Worm (Caenorhabditis elegans) whole organism, young adult: Measurements from ENCODE around the gene Y67D2.2.

Experiments used
- B0336.3 ChIP-seq: fragments of 200-800 bp; sonication (Bioruptor generic); IDR thresholded peaks from 2 replicates; pipeline ENCODE4 v1.3.6; 2022; ENCODE audit warnings: missing genetic modification characterization, missing compliant biosample characterization
- F23B12.7 ChIP-seq: sonication (generic microtip); optimal IDR thresholded peaks from 2 replicates; lab custom pipeline; 2017; ENCODE audit warnings: missing genetic modification characterization, mild to moderate bottlenecking, missing compliant biosample characterization, antibody characterized with exemption, moderate library complexity; ENCODE audit not compliant: insufficient read depth
- F57A8.1 ChIP-seq: fragments of 200-800 bp; sonication (Bioruptor generic); optimal IDR thresholded peaks from 2 replicates; lab custom pipeline; 2018; ENCODE audit warnings: mild to moderate bottlenecking, missing genetic modification characterization, moderate library complexity, missing compliant biosample characterization
- K12H6.12 ChIP-seq: fragments of 200-800 bp; sonication (Bioruptor generic); optimal IDR thresholded peaks from 2 replicates; lab custom pipeline; 2018; ENCODE audit warnings: mild to moderate bottlenecking, missing genetic modification characterization, missing compliant biosample characterization
- T26A5.8 ChIP-seq: sonication (generic microtip); optimal IDR thresholded peaks from 2 replicates; lab custom pipeline; 2016; ENCODE audit warnings: missing genetic modification characterization, missing compliant biosample characterization
- Y53G8AR.9 ChIP-seq: fragments of 200-800 bp; sonication (Bioruptor generic); conservative IDR thresholded peaks from 2 replicates; pipeline ENCODE4 v1.3.6; 2022; ENCODE audit warnings: missing genetic modification reagents, missing genetic modification characterization, missing compliant biosample characterization
- Y95B8A.8 ChIP-seq: fragments of 200-800 bp; sonication (Bioruptor generic); IDR thresholded peaks from 2 replicates; pipeline ENCODE4 v1.3.6; 2022; ENCODE audit warnings: missing genetic modification reagents, missing genetic modification characterization, missing compliant biosample characterization
- ama-1 ChIP-seq, 3 experiments: fragments of 150-350 bp in 1 of 3; sonication (generic microtip) in 2 of 3; optimal IDR thresholded peaks; 2 replicates each; lab custom pipeline; 2014 to 2018; ENCODE audit warnings: missing biosample characterization in 2 of 3, missing genetic modification characterization in 2 of 3, missing genetic modification reagents in 2 of 3
- athp-1 ChIP-seq: sonication (generic microtip); optimal IDR thresholded peaks from 2 replicates; lab custom pipeline; 2017; ENCODE audit warnings: mild to moderate bottlenecking, missing genetic modification characterization, missing compliant biosample characterization
- attf-3 ChIP-seq: fragments of 200-800 bp; sonication (Bioruptor generic); conservative IDR thresholded peaks from 2 replicates; pipeline ENCODE4 v1.3.6; 2022; ENCODE audit warnings: missing genetic modification reagents, missing genetic modification characterization, missing compliant biosample characterization
- attf-5 ChIP-seq: fragments of 200-800 bp; sonication (Bioruptor generic); optimal IDR thresholded peaks from 2 replicates; lab custom pipeline; 2018; ENCODE audit warnings: mild to moderate bottlenecking, missing genetic modification characterization, missing compliant biosample characterization
- bed-2 ChIP-seq: fragments of 200-800 bp; sonication (Bioruptor generic); IDR thresholded peaks from 2 replicates; pipeline ENCODE4 v1.3.6; 2022; ENCODE audit warnings: missing genetic modification reagents, missing genetic modification characterization, missing compliant biosample characterization
- ccch-3 ChIP-seq: fragments of 200-800 bp; sonication (Bioruptor generic); optimal IDR thresholded peaks from 2 replicates; lab custom pipeline; 2018; ENCODE audit warnings: mild to moderate bottlenecking, missing genetic modification characterization, missing compliant biosample characterization
- cebp-1 ChIP-seq, 2 experiments: fragments of 200-800 bp in 1 of 2; sonication (Bioruptor generic) in 1 of 2; sonication (generic microtip) in 1 of 2; IDR thresholded peaks in 1 of 2; optimal IDR thresholded peaks in 1 of 2; 2 replicates each; pipeline versions ENCODE4 v1.3.6 to Lab custom; 2017 to 2022; ENCODE audit warnings: missing compliant biosample characterization in 2 of 2, missing genetic modification characterization in 2 of 2, mild to moderate bottlenecking in 1 of 2, missing genetic modification reagents in 1 of 2, moderate library complexity in 1 of 2
- cebp-2 ChIP-seq: fragments of 200-800 bp; sonication (Bioruptor generic); IDR thresholded peaks from 2 replicates; pipeline ENCODE4 v1.3.6; 2022; ENCODE audit warnings: missing genetic modification characterization, missing compliant biosample characterization
- ceh-27 ChIP-seq: fragments of 200-800 bp; sonication (Bioruptor generic); optimal IDR thresholded peaks from 2 replicates; lab custom pipeline; 2018; ENCODE audit warnings: mild to moderate bottlenecking, missing genetic modification characterization, moderate library complexity, missing compliant biosample characterization
- ceh-40 ChIP-seq: fragments of 200-800 bp; sonication (Bioruptor generic); IDR thresholded peaks from 2 replicates; pipeline ENCODE4 v1.3.6; 2022; ENCODE audit warnings: missing genetic modification characterization, missing compliant biosample characterization
- ceh-79 ChIP-seq: sonication (generic microtip); optimal IDR thresholded peaks from 2 replicates; lab custom pipeline; 2017; ENCODE audit warnings: mild to moderate bottlenecking, missing genetic modification characterization, missing compliant biosample characterization
- dpff-1 ChIP-seq: sonication (generic microtip); optimal IDR thresholded peaks from 2 replicates; lab custom pipeline; 2017; ENCODE audit warnings: mild to moderate bottlenecking, missing genetic modification characterization, missing compliant biosample characterization
- egl-18 ChIP-seq: fragments of 200-800 bp; sonication (Bioruptor generic); IDR thresholded peaks from 2 replicates; pipeline ENCODE4 v1.3.6; 2022; ENCODE audit warnings: missing genetic modification reagents, missing genetic modification characterization, missing compliant biosample characterization
- egl-44 ChIP-seq: fragments of 200-800 bp; sonication (Bioruptor generic); IDR thresholded peaks from 2 replicates; pipeline ENCODE4 v1.3.6; 2022; ENCODE audit warnings: missing genetic modification reagents, missing genetic modification characterization, missing compliant biosample characterization
- egrh-3 ChIP-seq: fragments of 200-800 bp; sonication (Bioruptor generic); IDR thresholded peaks from 2 replicates; pipeline ENCODE4 v1.3.6; 2022; ENCODE audit warnings: missing genetic modification reagents, missing genetic modification characterization, missing compliant biosample characterization
- him-1 ChIP-seq: sonication (generic microtip); optimal IDR thresholded peaks from 2 replicates; lab custom pipeline; 2016; ENCODE audit warnings: missing genotype, missing genetic modification reagents, missing genetic modification characterization, missing compliant biosample characterization
- hlh-26 ChIP-seq: fragments of 200-800 bp; sonication (Bioruptor generic); conservative IDR thresholded peaks from 2 replicates; pipeline ENCODE4 v1.3.6; 2022; ENCODE audit warnings: missing genetic modification reagents, missing genetic modification characterization, missing compliant biosample characterization
- hmg-1.2 ChIP-seq: fragments of 200-800 bp; sonication (Bioruptor generic); IDR thresholded peaks from 2 replicates; pipeline ENCODE4 v1.3.6; 2022; ENCODE audit warnings: missing genetic modification reagents, missing genetic modification characterization, missing compliant biosample characterization
- hrde-1 ChIP-seq: sonication (generic microtip); optimal IDR thresholded peaks from 2 replicates; lab custom pipeline; 2016; ENCODE audit warnings: missing genetic modification characterization, mild to moderate bottlenecking, missing compliant biosample characterization, moderate library complexity, missing genotype, missing genetic modification reagents, borderline replicate concordance
- lin-40 ChIP-seq: sonication (generic microtip); optimal IDR thresholded peaks from 2 replicates; lab custom pipeline; 2016; ENCODE audit warnings: missing genetic modification characterization, mild to moderate bottlenecking, missing compliant biosample characterization, missing genotype, missing genetic modification reagents
- lin-54 ChIP-seq: fragments of 200-800 bp; sonication (Bioruptor generic); optimal IDR thresholded peaks from 2 replicates; lab custom pipeline; 2018; ENCODE audit warnings: mild to moderate bottlenecking, missing genetic modification characterization, missing compliant biosample characterization
- lir-1 ChIP-seq: fragments of 200-800 bp; sonication (Bioruptor generic); conservative IDR thresholded peaks from 2 replicates; pipeline ENCODE4 v1.3.6; 2022; ENCODE audit warnings: missing genetic modification reagents, missing genetic modification characterization, missing compliant biosample characterization
- madf-10 ChIP-seq: sonication (generic microtip); optimal IDR thresholded peaks from 2 replicates; lab custom pipeline; 2016; ENCODE audit warnings: mild to moderate bottlenecking, missing genetic modification characterization, missing compliant biosample characterization
- mel-28 ChIP-seq: sonication (generic microtip); optimal IDR thresholded peaks from 2 replicates; lab custom pipeline; 2016; ENCODE audit warnings: borderline replicate concordance, mild to moderate bottlenecking, missing genetic modification characterization, missing compliant biosample characterization
- mes-4 ChIP-seq: sonication (generic microtip); optimal IDR thresholded peaks from 2 replicates; lab custom pipeline; 2016; ENCODE audit warnings: missing genotype, missing genetic modification characterization, missing compliant biosample characterization
- nhr-27 ChIP-seq: fragments of 200-800 bp; sonication (Bioruptor generic); optimal IDR thresholded peaks from 2 replicates; lab custom pipeline; 2018; ENCODE audit warnings: mild to moderate bottlenecking, missing genetic modification characterization, moderate library complexity, missing compliant biosample characterization
- nhr-80 ChIP-seq: sonication (generic microtip); optimal IDR thresholded peaks from 2 replicates; lab custom pipeline; 2016; ENCODE audit warnings: missing genetic modification characterization, missing compliant biosample characterization
- pbrm-1 ChIP-seq: fragments of 200-800 bp; sonication (Bioruptor generic); IDR thresholded peaks from 2 replicates; pipeline ENCODE4 v1.3.6; 2022; ENCODE audit warnings: missing genetic modification reagents, missing genetic modification characterization, missing compliant biosample characterization
- snpc-1.1 ChIP-seq: sonication (generic microtip); optimal IDR thresholded peaks from 2 replicates; lab custom pipeline; 2017; ENCODE audit warnings: missing genetic modification characterization, mild to moderate bottlenecking, missing compliant biosample characterization, antibody characterized with exemption, moderate library complexity, missing genotype, missing genetic modification reagents; ENCODE audit not compliant: insufficient read depth
- snpc-1.3 ChIP-seq: sonication (generic microtip); optimal IDR thresholded peaks from 2 replicates; lab custom pipeline; 2017; ENCODE audit warnings: missing genetic modification characterization, mild to moderate bottlenecking, missing compliant biosample characterization, antibody characterized with exemption, moderate library complexity, missing genotype, missing genetic modification reagents; ENCODE audit not compliant: insufficient read depth
- snpc-3.4 ChIP-seq: sonication (generic microtip); optimal IDR thresholded peaks from 2 replicates; lab custom pipeline; 2017; ENCODE audit warnings: missing genetic modification characterization, mild to moderate bottlenecking, missing compliant biosample characterization, antibody characterized with exemption, moderate library complexity, missing genotype, missing genetic modification reagents
- somi-1 ChIP-seq: fragments of 200-800 bp; sonication (Bioruptor generic); optimal IDR thresholded peaks from 2 replicates; lab custom pipeline; 2018; ENCODE audit warnings: mild to moderate bottlenecking, missing genetic modification characterization, missing compliant biosample characterization
- sptf-2 ChIP-seq: fragments of 200-800 bp; sonication (Bioruptor generic); optimal IDR thresholded peaks from 2 replicates; lab custom pipeline; 2018; ENCODE audit warnings: mild to moderate bottlenecking, missing genetic modification characterization, missing compliant biosample characterization
- tbp1 ChIP-seq: fragments of 200-800 bp; sonication (Bioruptor generic); optimal IDR thresholded peaks from 2 replicates; lab custom pipeline; 2018; ENCODE audit warnings: mild to moderate bottlenecking, missing genetic modification characterization, missing compliant biosample characterization
- xnd-1 ChIP-seq: sonication (generic microtip); optimal IDR thresholded peaks from 2 replicates; lab custom pipeline; 2016; ENCODE audit warnings: missing genotype, missing genetic modification reagents, missing genetic modification characterization, missing compliant biosample characterization
- zfh-2 ChIP-seq: fragments of 200-800 bp; sonication (Bioruptor generic); conservative IDR thresholded peaks from 2 replicates; pipeline ENCODE4 v1.3.6; 2022; ENCODE audit warnings: missing genetic modification reagents, missing genetic modification characterization, missing compliant biosample characterization
- zim-3 ChIP-seq: sonication (generic microtip); optimal IDR thresholded peaks from 2 replicates; lab custom pipeline; 2017; ENCODE audit warnings: mild to moderate bottlenecking, missing genetic modification characterization, moderate library complexity, missing compliant biosample characterization
- ztf-18 ChIP-seq: sonication (generic microtip); optimal IDR thresholded peaks from 2 replicates; lab custom pipeline; 2016; ENCODE audit warnings: missing genotype, mild to moderate bottlenecking, missing genetic modification characterization, missing compliant biosample characterization

The Y67D2.2 gene

DNA sequence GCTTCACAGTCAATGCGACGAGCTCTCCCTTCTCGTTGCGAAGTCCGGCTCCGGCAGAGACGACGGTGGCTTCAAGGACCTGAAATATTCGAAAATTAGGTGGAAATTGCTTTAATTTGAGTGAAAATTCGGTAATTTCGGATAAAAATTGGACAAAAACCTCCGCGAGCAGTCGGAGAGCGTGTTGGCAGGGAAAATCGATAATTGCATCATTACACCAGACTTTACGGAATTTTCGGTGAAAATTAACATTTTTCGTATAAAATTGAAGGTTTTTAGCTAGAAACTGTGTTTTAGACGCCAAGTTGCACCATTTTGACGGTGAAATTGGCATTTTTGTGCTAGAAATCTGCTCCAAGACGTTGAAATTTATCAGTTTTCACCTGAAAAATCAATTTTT lies 59.7 kb downstream of the Y67D2.2 start:
- TF ChIP-seq cebp-2 (GFP tag; lab: Robert Waterston, UW), result no peak

DNA sequence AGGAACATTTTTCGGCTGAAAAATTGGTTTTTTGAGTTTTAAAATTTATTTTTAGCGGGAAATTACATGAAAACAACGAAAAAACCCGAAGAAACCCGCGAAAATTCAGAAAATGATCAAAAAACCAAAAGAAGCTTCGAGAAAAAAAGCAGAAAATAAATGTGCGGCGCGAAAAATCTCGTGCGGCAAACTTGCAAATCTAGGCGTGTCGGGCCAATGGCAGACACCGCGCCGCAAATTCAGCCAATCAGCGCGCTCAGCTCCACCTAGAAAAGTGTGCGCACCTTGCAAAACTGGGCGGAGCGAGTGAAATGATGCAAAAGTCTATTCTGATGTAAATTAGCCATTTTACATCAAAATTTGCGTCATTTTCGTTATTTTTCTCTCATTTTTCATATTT lies 60.3 kb downstream of the Y67D2.2 start, which contains the start of gene Y22D7AL.10:
Gene Y22D7AL.10 (minus strand): TSS at position 15 of the 400 bp plus-strand sequence.
- no peak for TF ChIP-seq hlh-26
- TF ChIP-seq egl-18, result peak; percentile 90
- peak; percentile 86 for TF ChIP-seq attf-3 (GFP tag; lab: Robert Waterston, UW)
- TF ChIP-seq ztf-18 (tag; lab: Kevin White, UChicago), result peak; percentile 77
- TF ChIP-seq xnd-1, result peak; percentile 93
- peak; percentile 98 for TF ChIP-seq ceh-27 (GFP tag; lab: Kevin White, UChicago)
- peak; percentile 98 for TF ChIP-seq lin-54 (GFP tag; lab: Kevin White, UChicago)
- TF ChIP-seq mel-28 (tag; lab: Kevin White, UChicago), result peak; percentile 87
- TF ChIP-seq somi-1, result peak; percentile 96
- peak; percentile 56 for TF ChIP-seq mes-4 (tag; lab: Kevin White, UChicago)
- peak; percentile 96 for TF ChIP-seq snpc-3.4 (tag; lab: Kevin White, UChicago)
- peak; percentile 66 for TF ChIP-seq snpc-1.1 (tag; lab: Kevin White, UChicago)
- TF ChIP-seq attf-5 (GFP tag; lab: Kevin White, UChicago), result peak; percentile 95
- TF ChIP-seq hmg-1.2 (GFP tag; lab: Robert Waterston, UW), result peak; percentile 88
- peak; percentile 85 for TF ChIP-seq nhr-80
- peak; percentile 73 for TF ChIP-seq T26A5.8
- 0 out of 2 replicates have a peak, but pooled peaks have one; percentile 44 for TF ChIP-seq ceh-40 (GFP tag; lab: Robert Waterston, UW)
- TF ChIP-seq ceh-79 (tag; lab: Kevin White, UChicago), result peak; percentile 95
- peak; percentile 100 for TF ChIP-seq B0336.3 (GFP tag; lab: Robert Waterston, UW)
- peak; percentile 93 for TF ChIP-seq egl-44 (GFP tag; lab: Robert Waterston, UW)
- peak; percentile 91 for TF ChIP-seq F23B12.7 (tag; lab: Kevin White, UChicago)
- TF ChIP-seq egrh-3 (GFP tag; lab: Robert Waterston, UW), result peak; percentile 80
- no peak for TF ChIP-seq ama-1 (optimal IDR thresholded peaks at IDR 0.05; lab: Kevin White, UChicago)
- peak in 1 of 2 experiments; percentile 67 for TF ChIP-seq ama-1 (GFP tag; optimal IDR thresholded peaks at IDR 0.05; lab: Kevin White, UChicago)
- TF ChIP-seq lin-40, result peak; percentile 99
- TF ChIP-seq hrde-1 (tag; lab: Kevin White, UChicago), result peak; percentile 96
- TF ChIP-seq nhr-27, result peak; percentile 90
- peak; percentile 68 for TF ChIP-seq sptf-2
- peak; percentile 24 for TF ChIP-seq ccch-3 (GFP tag; lab: Kevin White, UChicago)
- TF ChIP-seq K12H6.12 (tag; lab: Kevin White, UChicago), result peak; percentile 97
- peak; percentile 97 for TF ChIP-seq lir-1 (GFP tag; lab: Robert Waterston, UW)
- peak; percentile 90 for TF ChIP-seq snpc-1.3
- TF ChIP-seq zim-3 (tag; lab: Kevin White, UChicago), result peak; percentile 93
- TF ChIP-seq zfh-2, result peak; percentile 99
- peak; percentile 68 for TF ChIP-seq him-1 (tag; lab: Kevin White, UChicago)
- TF ChIP-seq tbp1 (GFP tag; lab: Kevin White, UChicago), result peak; percentile 80
- TF ChIP-seq Y95B8A.8 (GFP tag; lab: Robert Waterston, UW), result peak; percentile 99
- TF ChIP-seq cebp-1 (GFP tag; IDR thresholded peaks at IDR 0.05; lab: Robert Waterston, UW), result peak; percentile 77
- TF ChIP-seq cebp-1 (tag; optimal IDR thresholded peaks at IDR 0.05; lab: Kevin White, UChicago), result peak; percentile 96
- TF ChIP-seq athp-1 (tag; lab: Kevin White, UChicago), result peak; percentile 99
- TF ChIP-seq madf-10 (tag; lab: Kevin White, UChicago), result peak; percentile 92
- TF ChIP-seq pbrm-1 (GFP tag; lab: Robert Waterston, UW), result peak; percentile 99
- TF ChIP-seq Y53G8AR.9 (GFP tag; lab: Robert Waterston, UW), result peak; percentile 98
- peak; percentile 85 for TF ChIP-seq dpff-1 (tag; lab: Kevin White, UChicago)
- peak; percentile 95 for TF ChIP-seq bed-2 (GFP tag; lab: Robert Waterston, UW)
- TF ChIP-seq F57A8.1 (GFP tag; lab: Kevin White, UChicago), result peak; percentile 81
